Worm (Caenorhabditis elegans) whole organism, young adult: ENCODE measurements around the gene sti-1.

Source experiments
- B0035.1 ChIP-seq: sonication (generic microtip); optimal IDR thresholded peaks from 2 replicates; lab custom pipeline; 2016; ENCODE audit warnings: missing genetic modification characterization, mild to moderate bottlenecking, missing compliant biosample characterization, missing genotype, missing genetic modification reagents
- B0336.3 ChIP-seq: fragments of 200-800 bp; sonication (Bioruptor generic); IDR thresholded peaks from 2 replicates; pipeline ENCODE4 v1.3.6; 2022; ENCODE audit warnings: missing genetic modification characterization, missing compliant biosample characterization
- C06A6.2 ChIP-seq: fragments of 200-800 bp; sonication (Bioruptor generic); conservative IDR thresholded peaks from 2 replicates; pipeline ENCODE4 v1.3.6; 2022; ENCODE audit warnings: missing genetic modification characterization, missing compliant biosample characterization
- F23B12.7 ChIP-seq: sonication (generic microtip); optimal IDR thresholded peaks from 2 replicates; lab custom pipeline; 2017; ENCODE audit warnings: missing genetic modification characterization, mild to moderate bottlenecking, missing compliant biosample characterization, antibody characterized with exemption, moderate library complexity; ENCODE audit not compliant: insufficient read depth
- F49E8.2 ChIP-seq: sonication (generic microtip); optimal IDR thresholded peaks from 3 replicates; lab custom pipeline; 2017; ENCODE audit warnings: missing genetic modification characterization, mild to moderate bottlenecking, missing compliant biosample characterization, antibody characterized with exemption, moderate library complexity; ENCODE audit not compliant: insufficient read depth
- F52B5.7 ChIP-seq: sonication (generic microtip); optimal IDR thresholded peaks from 2 replicates; lab custom pipeline; 2016; ENCODE audit warnings: mild to moderate bottlenecking, missing genetic modification characterization, missing compliant biosample characterization
- F57A8.1 ChIP-seq: fragments of 200-800 bp; sonication (Bioruptor generic); optimal IDR thresholded peaks from 2 replicates; lab custom pipeline; 2018; ENCODE audit warnings: mild to moderate bottlenecking, missing genetic modification characterization, moderate library complexity, missing compliant biosample characterization
- T07F8.4 ChIP-seq: sonication (generic microtip); optimal IDR thresholded peaks from 2 replicates; lab custom pipeline; 2016; ENCODE audit warnings: mild to moderate bottlenecking, missing genetic modification characterization, moderate library complexity, missing compliant biosample characterization
- T26A5.8 ChIP-seq: sonication (generic microtip); optimal IDR thresholded peaks from 2 replicates; lab custom pipeline; 2016; ENCODE audit warnings: missing genetic modification characterization, missing compliant biosample characterization
- Y53G8AR.9 ChIP-seq: fragments of 200-800 bp; sonication (Bioruptor generic); conservative IDR thresholded peaks from 2 replicates; pipeline ENCODE4 v1.3.6; 2022; ENCODE audit warnings: missing genetic modification reagents, missing genetic modification characterization, missing compliant biosample characterization
- Y95B8A.8 ChIP-seq: fragments of 200-800 bp; sonication (Bioruptor generic); IDR thresholded peaks from 2 replicates; pipeline ENCODE4 v1.3.6; 2022; ENCODE audit warnings: missing genetic modification reagents, missing genetic modification characterization, missing compliant biosample characterization
- ama-1 ChIP-seq, 3 experiments: fragments of 150-350 bp in 1 of 3; sonication (generic microtip) in 2 of 3; optimal IDR thresholded peaks; 2 replicates each; lab custom pipeline; 2014 to 2018; ENCODE audit warnings: missing biosample characterization in 2 of 3, missing genetic modification characterization in 2 of 3, missing genetic modification reagents in 2 of 3
- aptf-3 ChIP-seq: fragments of 200-800 bp; sonication (Bioruptor generic); IDR thresholded peaks from 2 replicates; pipeline ENCODE4 v1.3.6; 2022; ENCODE audit warnings: missing genetic modification characterization, missing compliant biosample characterization
- atf-7 ChIP-seq: sonication (generic microtip); optimal IDR thresholded peaks from 2 replicates; lab custom pipeline; 2017; ENCODE audit warnings: mild to moderate bottlenecking, missing genetic modification characterization, missing compliant biosample characterization
- attf-6 ChIP-seq: fragments of 200-800 bp; sonication (Bioruptor generic); IDR thresholded peaks from 2 replicates; pipeline ENCODE4 v1.3.6; 2022; ENCODE audit warnings: missing genetic modification reagents, missing genetic modification characterization, missing compliant biosample characterization
- cebp-2 ChIP-seq: fragments of 200-800 bp; sonication (Bioruptor generic); IDR thresholded peaks from 2 replicates; pipeline ENCODE4 v1.3.6; 2022; ENCODE audit warnings: missing genetic modification characterization, missing compliant biosample characterization
- ceh-27 ChIP-seq: fragments of 200-800 bp; sonication (Bioruptor generic); optimal IDR thresholded peaks from 2 replicates; lab custom pipeline; 2018; ENCODE audit warnings: mild to moderate bottlenecking, missing genetic modification characterization, moderate library complexity, missing compliant biosample characterization
- ceh-91 ChIP-seq: fragments of 200-800 bp; sonication (Bioruptor generic); IDR thresholded peaks from 2 replicates; pipeline ENCODE4 v1.3.6; 2022; ENCODE audit warnings: missing genetic modification reagents, missing genetic modification characterization, missing compliant biosample characterization
- die-1 ChIP-seq: sonication (generic microtip); optimal IDR thresholded peaks from 2 replicates; lab custom pipeline; 2016; ENCODE audit warnings: missing genotype, mild to moderate bottlenecking, missing genetic modification characterization, missing compliant biosample characterization
- dox-1 ChIP-seq: fragments of 200-800 bp; sonication (Bioruptor generic); IDR thresholded peaks from 2 replicates; pipeline ENCODE4 v1.3.6; 2022; ENCODE audit warnings: missing genetic modification reagents, missing genetic modification characterization, missing compliant biosample characterization
- egrh-3 ChIP-seq: fragments of 200-800 bp; sonication (Bioruptor generic); IDR thresholded peaks from 2 replicates; pipeline ENCODE4 v1.3.6; 2022; ENCODE audit warnings: missing genetic modification reagents, missing genetic modification characterization, missing compliant biosample characterization
- ets-4 ChIP-seq: fragments of 200-800 bp; sonication (Bioruptor generic); optimal IDR thresholded peaks from 2 replicates; lab custom pipeline; 2018; ENCODE audit warnings: mild to moderate bottlenecking, missing genetic modification characterization, missing compliant biosample characterization
- hlh-12 ChIP-seq: sonication (generic microtip); optimal IDR thresholded peaks from 2 replicates; lab custom pipeline; 2016; ENCODE audit warnings: missing genetic modification characterization, missing compliant biosample characterization
- hmg-1.2 ChIP-seq: fragments of 200-800 bp; sonication (Bioruptor generic); IDR thresholded peaks from 2 replicates; pipeline ENCODE4 v1.3.6; 2022; ENCODE audit warnings: missing genetic modification reagents, missing genetic modification characterization, missing compliant biosample characterization
- hmg-20 ChIP-seq: fragments of 200-800 bp; sonication (Bioruptor generic); IDR thresholded peaks from 2 replicates; pipeline ENCODE4 v1.3.6; 2022; ENCODE audit warnings: missing genetic modification reagents, missing genetic modification characterization, missing compliant biosample characterization
- lag-1 ChIP-seq: fragments of 200-800 bp; sonication (Bioruptor generic); IDR thresholded peaks from 2 replicates; pipeline ENCODE4 v1.3.6; 2022; ENCODE audit warnings: missing genetic modification reagents, missing genetic modification characterization, missing compliant biosample characterization
- let-526 ChIP-seq: fragments of 200-800 bp; sonication (Bioruptor generic); IDR thresholded peaks from 2 replicates; pipeline ENCODE4 v1.3.6; 2022; ENCODE audit warnings: missing genetic modification reagents, missing genetic modification characterization, missing compliant biosample characterization
- let-607 ChIP-seq, 2 experiments: fragments of 200-800 bp in 1 of 2; sonication (Bioruptor generic) in 1 of 2; sonication (generic microtip) in 1 of 2; optimal IDR thresholded peaks; 2 replicates each; lab custom pipeline; 2016 to 2018; ENCODE audit warnings: mild to moderate bottlenecking in 2 of 2, missing compliant biosample characterization in 2 of 2, missing genetic modification characterization in 2 of 2, moderate library complexity in 2 of 2, missing genotype in 1 of 2
- lin-26 ChIP-seq: fragments of 200-800 bp; sonication (Bioruptor generic); IDR thresholded peaks from 2 replicates; pipeline ENCODE4 v1.3.6; 2022; ENCODE audit warnings: missing genetic modification reagents, missing genetic modification characterization, missing compliant biosample characterization
- lin-40 ChIP-seq: sonication (generic microtip); optimal IDR thresholded peaks from 2 replicates; lab custom pipeline; 2016; ENCODE audit warnings: missing genetic modification characterization, mild to moderate bottlenecking, missing compliant biosample characterization, missing genotype, missing genetic modification reagents
- lin-54 ChIP-seq: fragments of 200-800 bp; sonication (Bioruptor generic); optimal IDR thresholded peaks from 2 replicates; lab custom pipeline; 2018; ENCODE audit warnings: mild to moderate bottlenecking, missing genetic modification characterization, missing compliant biosample characterization
- lir-1 ChIP-seq: fragments of 200-800 bp; sonication (Bioruptor generic); conservative IDR thresholded peaks from 2 replicates; pipeline ENCODE4 v1.3.6; 2022; ENCODE audit warnings: missing genetic modification reagents, missing genetic modification characterization, missing compliant biosample characterization
- lsy-27 ChIP-seq: sonication (generic microtip); optimal IDR thresholded peaks from 2 replicates; lab custom pipeline; 2017; ENCODE audit warnings: missing genetic modification characterization, mild to moderate bottlenecking, missing compliant biosample characterization, antibody characterized with exemption, missing genotype, borderline replicate concordance; ENCODE audit not compliant: insufficient read depth
- madf-6 ChIP-seq: fragments of 200-800 bp; sonication (Bioruptor generic); IDR thresholded peaks from 2 replicates; pipeline ENCODE4 v1.3.6; 2022; ENCODE audit warnings: missing genetic modification reagents, missing genetic modification characterization, missing compliant biosample characterization
- mcd-1 ChIP-seq: fragments of 200-800 bp; sonication (Bioruptor generic); IDR thresholded peaks from 2 replicates; pipeline ENCODE4 v1.3.6; 2022; ENCODE audit warnings: missing genetic modification reagents, missing genetic modification characterization, missing compliant biosample characterization
- nhr-120 ChIP-seq: fragments of 200-800 bp; sonication (Bioruptor generic); IDR thresholded peaks from 2 replicates; pipeline ENCODE4 v1.3.6; 2022; ENCODE audit warnings: missing genetic modification characterization, missing compliant biosample characterization
- nhr-27 ChIP-seq: fragments of 200-800 bp; sonication (Bioruptor generic); optimal IDR thresholded peaks from 2 replicates; lab custom pipeline; 2018; ENCODE audit warnings: mild to moderate bottlenecking, missing genetic modification characterization, moderate library complexity, missing compliant biosample characterization
- nhr-80 ChIP-seq: sonication (generic microtip); optimal IDR thresholded peaks from 2 replicates; lab custom pipeline; 2016; ENCODE audit warnings: missing genetic modification characterization, missing compliant biosample characterization
- pha-4 ChIP-seq: fragments of 150-350 bp; sonication (generic microtip); optimal IDR thresholded peaks from 2 replicates; lab custom pipeline; 2014; ENCODE audit warnings: missing biosample characterization, missing genetic modification reagents, missing genetic modification characterization
- rec-8 ChIP-seq, 2 experiments: sonication (generic microtip); optimal IDR thresholded peaks; 2 replicates each; lab custom pipeline; 2016; ENCODE audit warnings: mild to moderate bottlenecking in 2 of 2, missing genetic modification characterization in 2 of 2, missing genetic modification reagents in 2 of 2, missing genotype in 2 of 2, missing biosample characterization in 1 of 2, missing compliant biosample characterization in 1 of 2, moderate library complexity in 1 of 2
- repo-1 ChIP-seq: sonication (generic microtip); optimal IDR thresholded peaks from 2 replicates; lab custom pipeline; 2017; ENCODE audit warnings: mild to moderate bottlenecking, missing genetic modification characterization, missing compliant biosample characterization
- rpc-1 ChIP-seq, 2 experiments: fragments of 150-350 bp in 1 of 2; sonication (generic microtip) in 1 of 2; optimal IDR thresholded peaks; 2 replicates each; lab custom pipeline; 2014 to 2018; ENCODE audit warnings: missing biosample characterization in 1 of 2, missing genetic modification characterization in 1 of 2, missing genetic modification reagents in 1 of 2, missing genotype in 1 of 2
- tbx-9 ChIP-seq: sonication (generic microtip); optimal IDR thresholded peaks from 2 replicates; lab custom pipeline; 2016; ENCODE audit warnings: borderline replicate concordance, missing genetic modification characterization, inconsistent platforms, missing compliant biosample characterization
- unc-62 ChIP-seq: fragments of 150-350 bp; optimal IDR thresholded peaks from 2 replicates; lab custom pipeline; 2014; ENCODE audit warnings: missing biosample characterization, missing genetic modification reagents, missing genetic modification characterization
- zim-3 ChIP-seq: sonication (generic microtip); optimal IDR thresholded peaks from 2 replicates; lab custom pipeline; 2017; ENCODE audit warnings: mild to moderate bottlenecking, missing genetic modification characterization, moderate library complexity, missing compliant biosample characterization

Gene sti-1

ce11 chrV:730216-730615 is 43.1 kb upstream of the sti-1 start (continued):
- TF ChIP-seq hmg-1.2 (peak; percentile 27; the same call in 1 of the 2 replicates), ceh-27 (GFP tag; lab: Kevin White, UChicago) (no peak), atf-7 (tag; lab: Kevin White, UChicago) (no peak), B0336.3 (GFP tag; lab: Robert Waterston, UW) (no peak; the same call in 1 of the 2 replicates), lsy-27 (tag; lab: Kevin White, UChicago) (no peak), rec-8 (tag; optimal IDR thresholded peaks at IDR 0.05; lab: Kevin White, UChicago) (no peak), aptf-3 (GFP tag; lab: Robert Waterston, UW) (no peak), egrh-3 (GFP tag; lab: Robert Waterston, UW) (no peak), nhr-80 (tag; lab: Kevin White, UChicago) (peak; percentile 54), lag-1 (GFP tag; lab: Robert Waterston, UW) (no peak), hmg-20 (GFP tag; lab: Robert Waterston, UW) (no peak), F57A8.1 (GFP tag; lab: Kevin White, UChicago) (no peak), F52B5.7 (tag; lab: Kevin White, UChicago) (no peak), nhr-27 (tag; lab: Kevin White, UChicago) (no peak)

ce11 chrV:731330-731729 is 42.0 kb upstream of the sti-1 start:
- TF ChIP-seq atf-7 (tag; lab: Kevin White, UChicago) = peak; percentile 93
- peak in 1 of 2 experiments; percentile 85 for TF ChIP-seq let-607 (tag; optimal IDR thresholded peaks at IDR 0.05; lab: Kevin White, UChicago)
- TF ChIP-seq lin-40 (tag; lab: Kevin White, UChicago) = peak; percentile 75
- TF ChIP-seq madf-6 (GFP tag; lab: Robert Waterston, UW) = 0 out of 2 replicates have a peak, but pooled peaks have one; percentile 31
- no peak for TF ChIP-seq F49E8.2
- TF ChIP-seq cebp-2 (GFP tag; lab: Robert Waterston, UW) = 0 out of 2 replicates have a peak, but pooled peaks have one; percentile 61
- TF ChIP-seq ceh-91 (GFP tag; lab: Robert Waterston, UW) = no peak
- no peak for TF ChIP-seq tbx-9
- peak; percentile 78 for TF ChIP-seq repo-1
- TF ChIP-seq die-1 (tag; lab: Kevin White, UChicago) = peak; percentile 57
- no peak for TF ChIP-seq zim-3 (tag; lab: Kevin White, UChicago)
- peak; percentile 1 for TF ChIP-seq ama-1 (optimal IDR thresholded peaks at IDR 0.05; lab: Kevin White, UChicago)
- TF ChIP-seq ama-1 (GFP tag; optimal IDR thresholded peaks at IDR 0.05; lab: Kevin White, UChicago) = no peak
- no peak for TF ChIP-seq rpc-1 (optimal IDR thresholded peaks at IDR 0.05; lab: Kevin White, UChicago)
- no peak for TF ChIP-seq rpc-1 (tag; optimal IDR thresholded peaks at IDR 0.05; lab: Kevin White, UChicago)
- peak; percentile 73 for TF ChIP-seq lin-26
- TF ChIP-seq F52B5.7 (tag; lab: Kevin White, UChicago) = peak; percentile 76
- TF ChIP-seq mcd-1 (GFP tag; lab: Robert Waterston, UW) = peak; percentile 73
- no peak for TF ChIP-seq F57A8.1 (GFP tag; lab: Kevin White, UChicago)
- TF ChIP-seq B0035.1 (tag; lab: Kevin White, UChicago) = peak; percentile 32
- no peak for TF ChIP-seq T07F8.4 (tag; lab: Kevin White, UChicago)
- TF ChIP-seq T26A5.8 = no peak
- TF ChIP-seq Y95B8A.8 (GFP tag; lab: Robert Waterston, UW) = peak; percentile 74; the same call in 1 of the 2 replicates
- TF ChIP-seq lir-1 (GFP tag; lab: Robert Waterston, UW) = peak; percentile 73
- no peak for TF ChIP-seq F23B12.7
- TF ChIP-seq hmg-1.2 = peak; percentile 85
- no peak for TF ChIP-seq hlh-12 (tag; lab: Kevin White, UChicago)
- TF ChIP-seq pha-4 (tag; lab: Kevin White, UChicago) = peak; percentile 93
- TF ChIP-seq attf-6 (GFP tag; lab: Robert Waterston, UW) = no peak
- peak; percentile 75; the same call in 1 of the 2 replicates for TF ChIP-seq Y53G8AR.9 (GFP tag; lab: Robert Waterston, UW)
- TF ChIP-seq let-526 = peak; percentile 96
- TF ChIP-seq nhr-120 (GFP tag; lab: Robert Waterston, UW) = no peak
- peak; percentile 84 for TF ChIP-seq C06A6.2
- peak; percentile 61 for TF ChIP-seq lin-54 (GFP tag; lab: Kevin White, UChicago)
- peak; percentile 84 for TF ChIP-seq ets-4 (GFP tag; lab: Kevin White, UChicago)
- TF ChIP-seq egrh-3 (GFP tag; lab: Robert Waterston, UW) = peak; percentile 67
- peak; percentile 83 for TF ChIP-seq unc-62 (GFP tag; lab: Kevin White, UChicago)
- peak; percentile 60; the same call in 1 of the 2 replicates for TF ChIP-seq dox-1 (GFP tag; lab: Robert Waterston, UW)
